Worm (Caenorhabditis elegans) whole organism, L2 larva: Measurements from ENCODE around the gene R07H5.16.

Source experiments
- ZK546.5 ChIP-seq: sonication (generic microtip); optimal IDR thresholded peaks from 2 replicates; lab custom pipeline; 2017; ENCODE audit warnings: missing biosample characterization, missing genetic modification characterization
- dmd-4 ChIP-seq: sonication (generic microtip); optimal IDR thresholded peaks from 2 replicates; lab custom pipeline; 2017; ENCODE audit warnings: missing biosample characterization, missing genetic modification characterization
- egl-27 ChIP-seq: sonication (generic microtip); optimal IDR thresholded peaks from 3 replicates; lab custom pipeline; 2017; ENCODE audit warnings: missing biosample characterization, missing genetic modification reagents, missing genetic modification characterization
- gmeb-1 ChIP-seq: fragments of 150-350 bp; optimal IDR thresholded peaks from 2 replicates; lab custom pipeline; 2014; ENCODE audit warnings: missing biosample characterization, missing genetic modification characterization
- lin-39 ChIP-seq: fragments of 150-350 bp; optimal IDR thresholded peaks from 2 replicates; lab custom pipeline; 2014; ENCODE audit warnings: missing biosample characterization, missing genetic modification reagents, missing genetic modification characterization
- nhr-11 ChIP-seq: fragments of 150-350 bp; optimal IDR thresholded peaks from 2 replicates; lab custom pipeline; 2014; ENCODE audit warnings: missing biosample characterization, missing genetic modification characterization
- nhr-23 ChIP-seq: fragments of 150-350 bp; optimal IDR thresholded peaks from 2 replicates; lab custom pipeline; 2014; ENCODE audit warnings: missing biosample characterization, missing genetic modification reagents, missing genetic modification characterization
- nhr-6 ChIP-seq: fragments of 150-350 bp; optimal IDR thresholded peaks from 2 replicates; lab custom pipeline; 2014; ENCODE audit warnings: missing biosample characterization, missing genetic modification characterization
- skn-1 ChIP-seq: sonication (generic microtip); optimal IDR thresholded peaks from 2 replicates; lab custom pipeline; 2017; ENCODE audit warnings: missing biosample characterization, missing genetic modification characterization
- snpc-4 ChIP-seq: fragments of 150-350 bp; optimal IDR thresholded peaks from 2 replicates; lab custom pipeline; 2014; ENCODE audit warnings: missing biosample characterization, missing genetic modification characterization
- unc-62 ChIP-seq: fragments of 150-350 bp; optimal IDR thresholded peaks from 2 replicates; lab custom pipeline; 2014; ENCODE audit warnings: missing biosample characterization, missing genetic modification reagents, missing genetic modification characterization
- zag-1 ChIP-seq: fragments of 150-350 bp; optimal IDR thresholded peaks from 2 replicates; lab custom pipeline; 2014; ENCODE audit warnings: missing biosample characterization, missing genetic modification characterization
- ztf-11 ChIP-seq: sonication (generic microtip); optimal IDR thresholded peaks from 2 replicates; lab custom pipeline; 2017; ENCODE audit warnings: missing biosample characterization, missing genetic modification characterization

DNA sequence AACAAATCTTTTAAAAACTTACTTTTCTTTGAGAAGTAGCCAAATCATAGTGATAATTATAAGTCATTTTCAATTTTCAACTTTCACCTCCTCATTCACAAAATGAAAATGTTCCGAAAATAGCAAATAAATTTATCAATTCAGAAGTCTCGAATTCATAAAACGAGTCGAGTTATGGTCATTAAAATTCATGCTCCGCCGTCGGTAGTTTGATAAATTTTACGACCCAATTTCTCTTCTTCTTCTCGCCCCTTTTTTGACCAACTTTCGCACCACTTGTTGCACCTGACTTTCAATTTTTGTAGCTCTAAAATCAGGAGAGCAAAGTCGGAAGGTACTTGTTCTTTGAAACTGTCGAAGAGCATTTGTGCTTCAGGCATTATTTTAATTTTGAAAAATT, 30.9 kb downstream of the R07H5.16 start, which contains the start of gene best-7:
- no peak for TF ChIP-seq ZK546.5 (tag; lab: Kevin White, UChicago)
- TF ChIP-seq dmd-4 (tag; lab: Kevin White, UChicago): no peak
- no peak for TF ChIP-seq gmeb-1
- TF ChIP-seq egl-27 (tag; lab: Kevin White, UChicago): no peak
- TF ChIP-seq nhr-11 (tag; lab: Kevin White, UChicago): no peak
- TF ChIP-seq unc-62 (GFP tag; lab: Kevin White, UChicago): no peak
- TF ChIP-seq nhr-23: no peak
- TF ChIP-seq ztf-11: no peak
- TF ChIP-seq skn-1 (tag; lab: Kevin White, UChicago): no peak
- no peak for TF ChIP-seq zag-1 (tag; lab: Kevin White, UChicago)
- TF ChIP-seq snpc-4 (tag; lab: Kevin White, UChicago): no peak
- TF ChIP-seq lin-39: no peak
- TF ChIP-seq nhr-6 (tag; lab: Kevin White, UChicago): no peak
